Fruit fly (Drosophila melanogaster) whole organism, embryonic: ENCODE measurements around the gene CG12811.

ENCODE experiments used
- CG2875 ChIP-seq: fragments of 200-800 bp; sonication (Bioruptor generic); optimal IDR thresholded peaks from 2 replicates; lab custom pipeline; 2017; ENCODE audit warnings: missing biosample characterization, mild to moderate bottlenecking, missing genetic modification characterization, missing genetic modification reagents
- gro ChIP-seq: fragments of 200-800 bp; sonication (Bioruptor generic); optimal IDR thresholded peaks from 2 replicates; lab custom pipeline; 2016; ENCODE audit warnings: missing biosample characterization, missing genetic modification characterization

DNA sequence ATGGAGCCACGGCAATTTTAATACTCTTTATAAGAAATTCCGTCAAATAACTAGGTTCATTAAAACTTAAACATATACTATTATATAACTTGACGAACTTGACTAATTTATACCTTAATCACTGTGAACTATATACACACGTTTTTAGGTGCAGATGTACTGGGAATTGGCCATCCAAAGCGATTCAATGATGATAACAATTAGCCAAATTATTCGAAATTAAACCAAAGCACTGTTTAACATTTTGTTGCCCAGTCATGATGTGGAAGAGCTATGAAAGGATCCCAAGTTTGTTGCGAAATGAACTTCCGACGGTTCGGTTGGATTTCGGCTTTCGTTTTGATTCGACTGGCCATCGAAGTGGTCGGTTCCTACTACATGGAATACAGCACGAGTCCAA, 13.7 kb upstream of the CG12811 start, which contains the start of gene CG33630:
- TF ChIP-seq gro (GFP tag; lab: Kevin White, UChicago) (no peak), CG2875 (GFP tag; lab: Kevin White, UChicago) (no peak)
